Fruit fly (Drosophila melanogaster) whole organism, embryonic: ENCODE data around the gene Cul6.

Source experiments
- Bteb2 ChIP-seq: fragments of 200-800 bp; sonication (Bioruptor generic); optimal IDR thresholded peaks from 2 replicates; lab custom pipeline; 2016; ENCODE audit warnings: missing biosample characterization, missing genetic modification characterization
- CG11456 ChIP-seq: fragments of 200-800 bp; sonication (Bioruptor generic); IDR thresholded peaks from 3 replicates; pipeline ENCODE4 v1.3.6; 2022; ENCODE audit warnings: missing biosample characterization, missing genetic modification characterization
- CG12155 ChIP-seq: fragments of 200-800 bp; sonication (Bioruptor generic); optimal IDR thresholded peaks from 3 replicates; lab custom pipeline; 2016; ENCODE audit warnings: missing biosample characterization, missing genetic modification characterization
- CG12659 ChIP-seq: fragments of 200-800 bp; sonication (Bioruptor generic); optimal IDR thresholded peaks from 3 replicates; lab custom pipeline; 2017; ENCODE audit warnings: mild to moderate bottlenecking, missing biosample characterization, missing genetic modification reagents, missing genetic modification characterization
- CG14014 ChIP-seq: fragments of 200-800 bp; sonication (Bioruptor generic); IDR thresholded peaks from 2 replicates; pipeline ENCODE4 v1.3.6; 2022; ENCODE audit warnings: missing biosample characterization, missing genetic modification characterization
- CG14441 ChIP-seq: fragments of 200-800 bp; sonication (Bioruptor generic); IDR thresholded peaks from 2 replicates; pipeline ENCODE4 v1.3.6; 2022; ENCODE audit warnings: missing biosample characterization, missing genetic modification characterization
- CG17186 ChIP-seq: fragments of 200-800 bp; sonication (Bioruptor generic); optimal IDR thresholded peaks from 3 replicates; lab custom pipeline; 2017; ENCODE audit warnings: missing biosample characterization, missing genetic modification reagents, missing genetic modification characterization
- CG17361 ChIP-seq: fragments of 200-800 bp; sonication (Bioruptor generic); IDR thresholded peaks from 3 replicates; pipeline ENCODE4 v1.3.6; 2022; ENCODE audit warnings: missing biosample characterization, missing genetic modification characterization
- CG18764 ChIP-seq: fragments of 200-800 bp; sonication (Bioruptor generic); optimal IDR thresholded peaks from 3 replicates; lab custom pipeline; 2016; ENCODE audit warnings: missing biosample characterization, missing genetic modification characterization
- CG2199 ChIP-seq: fragments of 200-800 bp; sonication (Bioruptor generic); IDR thresholded peaks from 3 replicates; pipeline ENCODE4 v1.3.6; 2022; ENCODE audit warnings: missing biosample characterization, missing genetic modification characterization
- CG30403 ChIP-seq: fragments of 200-800 bp; sonication (Bioruptor generic); optimal IDR thresholded peaks from 3 replicates; lab custom pipeline; 2016; ENCODE audit warnings: missing biosample characterization, missing genetic modification characterization
- CG31441 ChIP-seq: fragments of 200-800 bp; sonication (Bioruptor generic); IDR thresholded peaks from 2 replicates; pipeline ENCODE4 v1.3.6; 2022; ENCODE audit warnings: missing biosample characterization, missing genetic modification characterization
- CG32532 ChIP-seq: fragments of 200-800 bp; sonication (Bioruptor generic); IDR thresholded peaks from 2 replicates; pipeline ENCODE4 v1.3.6; 2022; ENCODE audit warnings: missing biosample characterization, missing genetic modification characterization
- CG33213 ChIP-seq: fragments of 200-800 bp; sonication (Bioruptor generic); optimal IDR thresholded peaks from 3 replicates; lab custom pipeline; 2016; ENCODE audit warnings: missing biosample characterization, missing genetic modification characterization
- CG4360 ChIP-seq: fragments of 200-800 bp; sonication (Bioruptor generic); IDR thresholded peaks from 2 replicates; pipeline ENCODE4 v1.3.6; 2022; ENCODE audit warnings: missing biosample characterization, missing genetic modification characterization
- CG43689 ChIP-seq: fragments of 200-800 bp; sonication (Bioruptor generic); IDR thresholded peaks from 2 replicates; pipeline ENCODE4 v1.3.6; 2022; ENCODE audit warnings: missing biosample characterization, missing genetic modification characterization
- CG6791 ChIP-seq: fragments of 200-800 bp; sonication (Bioruptor generic); IDR thresholded peaks from 3 replicates; pipeline ENCODE4 v1.3.6; 2022; ENCODE audit warnings: missing biosample characterization, missing genetic modification characterization; ENCODE audit not compliant: partially characterized antibody
- CG8478 ChIP-seq: fragments of >200 bp; optimal IDR thresholded peaks from 2 replicates; lab custom pipeline; 2018
- CG9609 ChIP-seq: fragments of 200-800 bp; sonication (Bioruptor generic); optimal IDR thresholded peaks from 3 replicates; lab custom pipeline; 2016; ENCODE audit warnings: missing biosample characterization, missing genetic modification characterization
- CG9932 ChIP-seq: fragments of 200-800 bp; sonication (Bioruptor generic); IDR thresholded peaks from 2 replicates; pipeline ENCODE4 v1.3.6; 2022; ENCODE audit warnings: missing biosample characterization, missing genetic modification characterization
- Camta ChIP-seq: fragments of 200-800 bp; sonication (Bioruptor generic); optimal IDR thresholded peaks from 2 replicates; lab custom pipeline; 2016; ENCODE audit warnings: missing biosample characterization, missing genetic modification characterization
- CkIIα-i1 ChIP-seq: fragments of 200-800 bp; sonication (Bioruptor generic); IDR thresholded peaks from 2 replicates; pipeline ENCODE4 v1.3.6; 2022; ENCODE audit warnings: missing biosample characterization, missing genetic modification characterization
- CrebB ChIP-seq: fragments of 200-800 bp; sonication (Bioruptor generic); optimal IDR thresholded peaks from 3 replicates; lab custom pipeline; 2018; ENCODE audit warnings: missing biosample characterization, mild to moderate bottlenecking, missing genetic modification characterization
- D19A ChIP-seq: fragments of 200-800 bp; optimal IDR thresholded peaks from 3 replicates; lab custom pipeline; 2019; ENCODE audit warnings: missing biosample characterization, mild to moderate bottlenecking, missing genetic modification characterization, moderate library complexity
- Dbx ChIP-seq: fragments of 200-800 bp; sonication (Bioruptor generic); IDR thresholded peaks from 3 replicates; pipeline ENCODE4 v1.3.6; 2022; ENCODE audit warnings: missing biosample characterization, missing genetic modification characterization
- Dip3 ChIP-seq: fragments of 200-800 bp; sonication (Bioruptor generic); optimal IDR thresholded peaks from 3 replicates; lab custom pipeline; 2016; ENCODE audit warnings: missing biosample characterization, missing genetic modification characterization
- Dp ChIP-seq: fragments of 200-800 bp; sonication (Bioruptor generic); optimal IDR thresholded peaks from 2 replicates; lab custom pipeline; 2018; ENCODE audit warnings: missing biosample characterization, mild to moderate bottlenecking, missing genetic modification characterization, moderate library complexity
- E2f1 ChIP-seq: fragments of 200-800 bp; sonication (Bioruptor generic); IDR thresholded peaks from 2 replicates; pipeline ENCODE4 v1.3.6; 2022; ENCODE audit warnings: missing biosample characterization, missing genetic modification characterization
- E2f2 ChIP-seq: fragments of 200-800 bp; sonication (Bioruptor generic); IDR thresholded peaks from 2 replicates; pipeline ENCODE4 v1.3.6; 2022; ENCODE audit warnings: missing biosample characterization, missing genetic modification characterization
- HHEX ChIP-seq: fragments of 200-800 bp; sonication (Bioruptor generic); optimal IDR thresholded peaks from 3 replicates; lab custom pipeline; 2017; ENCODE audit warnings: missing biosample characterization, mild to moderate bottlenecking, missing genetic modification characterization, missing genetic modification reagents
- HLH54F ChIP-seq: fragments of 200-800 bp; sonication (Bioruptor generic); optimal IDR thresholded peaks from 3 replicates; lab custom pipeline; 2016; ENCODE audit warnings: missing biosample characterization, missing genetic modification characterization
- MTF-1 ChIP-seq: fragments of 200-800 bp; sonication (Bioruptor generic); optimal IDR thresholded peaks from 2 replicates; lab custom pipeline; 2018; ENCODE audit warnings: missing biosample characterization, mild to moderate bottlenecking, missing genetic modification characterization, borderline replicate concordance
- Med ChIP-seq: fragments of 200-800 bp; sonication (Bioruptor generic); peaks from one replicate; lab custom pipeline; 2016; ENCODE audit warnings: missing biosample characterization, missing genetic modification characterization, mild to moderate bottlenecking, inconsistent platforms, moderate library complexity
- Nf-YA ChIP-seq: fragments of 200-800 bp; sonication (Bioruptor generic); IDR thresholded peaks from 2 replicates; pipeline ENCODE4 v1.3.6; 2022; ENCODE audit warnings: missing biosample characterization, missing genetic modification characterization
- Ptx1 ChIP-seq: fragments of 200-800 bp; sonication (Bioruptor generic); IDR thresholded peaks from 2 replicates; pipeline ENCODE4 v1.3.6; 2022; ENCODE audit warnings: missing biosample characterization, missing genetic modification characterization
- bbx ChIP-seq: fragments of 200-800 bp; sonication (Bioruptor generic); IDR thresholded peaks from 2 replicates; pipeline ENCODE4 v1.3.6; 2022; ENCODE audit warnings: missing biosample characterization, missing genetic modification characterization; ENCODE audit not compliant: partially characterized antibody
- cas ChIP-seq: fragments of 200-800 bp; sonication (Bioruptor generic); IDR thresholded peaks from 2 replicates; pipeline ENCODE4 v1.3.6; 2022; ENCODE audit warnings: missing biosample characterization, missing genetic modification characterization
- cg ChIP-seq: fragments of 200-800 bp; sonication (Bioruptor generic); optimal IDR thresholded peaks from 3 replicates; lab custom pipeline; 2019; ENCODE audit warnings: missing biosample characterization, mild to moderate bottlenecking, missing genetic modification characterization, moderate library complexity
- ci ChIP-seq: fragments of 200-800 bp; sonication (Bioruptor generic); IDR thresholded peaks from 3 replicates; pipeline ENCODE4 v1.3.6; 2022; ENCODE audit warnings: missing biosample characterization, missing genetic modification characterization
- grau ChIP-seq: fragments of 200-800 bp; optimal IDR thresholded peaks from 3 replicates; lab custom pipeline; 2019; ENCODE audit warnings: missing biosample characterization, mild to moderate bottlenecking, missing genetic modification characterization, moderate library complexity
- ind ChIP-seq: fragments of 200-800 bp; sonication (Bioruptor generic); optimal IDR thresholded peaks from 3 replicates; lab custom pipeline; 2016; ENCODE audit warnings: missing biosample characterization, missing genetic modification characterization
- inv ChIP-seq: fragments of 200-800 bp; sonication (Bioruptor generic); IDR thresholded peaks from 2 replicates; pipeline ENCODE4 v1.3.6; 2022; ENCODE audit warnings: missing biosample characterization, missing genetic modification characterization; ENCODE audit not compliant: partially characterized antibody
- knrl ChIP-seq: fragments of 200-800 bp; sonication (Bioruptor generic); IDR thresholded peaks from 3 replicates; pipeline ENCODE4 v1.3.6; 2022; ENCODE audit warnings: missing biosample characterization, missing genetic modification characterization; ENCODE audit not compliant: partially characterized antibody
- lab ChIP-seq: fragments of 200-800 bp; sonication (Bioruptor generic); optimal IDR thresholded peaks from 3 replicates; lab custom pipeline; 2017; ENCODE audit warnings: missing biosample characterization, missing genetic modification characterization, mild to moderate bottlenecking, moderate library complexity, missing genetic modification reagents
- ranshi ChIP-seq: fragments of 200-800 bp; sonication (Bioruptor generic); IDR thresholded peaks from 2 replicates; pipeline ENCODE4 v1.3.6; 2022; ENCODE audit warnings: missing biosample characterization, missing genetic modification characterization
- so ChIP-seq: fragments of 200-800 bp; sonication (Bioruptor generic); IDR thresholded peaks from 3 replicates; pipeline ENCODE4 v1.3.6; 2022; ENCODE audit warnings: missing biosample characterization, missing genetic modification characterization
- sob ChIP-seq: fragments of 200-800 bp; sonication (Bioruptor generic); IDR thresholded peaks from 2 replicates; pipeline ENCODE4 v1.3.6; 2022; ENCODE audit warnings: missing biosample characterization, missing genetic modification characterization
- tgo ChIP-seq: fragments of 200-800 bp; sonication (Bioruptor generic); IDR thresholded peaks from 3 replicates; pipeline ENCODE4 v1.3.6; 2022; ENCODE audit warnings: missing biosample characterization, missing genetic modification characterization
- tup ChIP-seq: fragments of 200-800 bp; sonication (Bioruptor generic); optimal IDR thresholded peaks from 2 replicates; lab custom pipeline; 2016; ENCODE audit warnings: missing biosample characterization, mild to moderate bottlenecking, missing genetic modification characterization, moderate library complexity
- wek ChIP-seq: fragments of 200-800 bp; sonication (Bioruptor generic); optimal IDR thresholded peaks from 3 replicates; lab custom pipeline; 2018; ENCODE audit warnings: missing biosample characterization, mild to moderate bottlenecking, missing genetic modification characterization, moderate library complexity

The Cul6 gene

DNA sequence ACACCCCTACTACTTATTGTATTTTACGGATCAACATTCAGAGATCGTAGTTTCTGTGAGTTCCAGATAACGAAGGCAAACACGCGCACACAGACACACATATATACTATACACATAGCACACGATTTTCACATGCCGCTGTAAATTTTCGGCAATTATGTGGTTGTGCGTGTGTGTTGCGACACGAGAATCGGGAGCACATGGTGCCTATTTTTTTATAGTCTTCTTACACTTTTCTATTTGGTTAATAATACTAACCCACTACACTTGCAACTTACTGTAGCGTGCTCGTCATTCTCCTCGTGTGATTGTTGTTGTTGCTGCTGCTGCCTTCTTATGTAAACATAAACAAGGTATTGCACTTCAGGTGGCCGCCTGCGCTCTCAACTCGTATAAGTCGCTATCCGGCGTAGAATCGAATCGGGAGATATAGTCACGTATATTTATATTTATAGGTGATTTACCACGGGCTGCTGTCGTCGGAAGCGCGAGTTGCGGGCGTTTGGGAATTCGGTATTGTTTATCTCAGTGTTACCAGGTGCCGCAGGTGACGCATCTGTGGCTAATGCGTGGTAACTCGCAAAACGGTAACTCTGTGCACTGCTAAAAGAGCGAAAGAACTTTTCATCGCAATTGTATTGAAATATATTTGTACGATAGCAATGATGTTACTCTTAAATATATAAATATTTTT is 10.8 kb upstream of the Cul6 start, which contains the start of gene Adk2 (continued):
- TF ChIP-seq ci (peak; percentile 71), D19A (tag; lab: Kevin White, UChicago) (no peak), grau (tag; lab: Kevin White, UChicago) (no peak), knrl (GFP tag; lab: Robert Waterston, UW) (no peak; the same call in 2 of the 3 replicates), CrebB (tag; lab: Kevin White, UChicago) (peak; percentile 7), so (GFP tag; lab: Robert Waterston, UW) (0 out of 3 replicates have a peak, but pooled peaks have one; percentile 34), CG4360 (GFP tag; lab: Robert Waterston, UW) (peak; percentile 82), ind (GFP tag; lab: Kevin White, UChicago) (no peak), inv (GFP tag; lab: Robert Waterston, UW) (no peak), CG9932 (GFP tag; lab: Robert Waterston, UW) (peak; percentile 76), CG17361 (GFP tag; lab: Robert Waterston, UW) (no peak), wek (GFP tag; lab: Kevin White, UChicago) (no peak), CG11456 (GFP tag; lab: Robert Waterston, UW) (peak; percentile 67; the same call in 1 of the 3 replicates), CG18764 (GFP tag; lab: Kevin White, UChicago) (peak; percentile 24), CG17186 (GFP tag; lab: Kevin White, UChicago) (no peak), CG14014 (GFP tag; lab: Robert Waterston, UW) (peak; percentile 44), E2f2 (GFP tag; lab: Robert Waterston, UW) (peak; percentile 20; the same call in 1 of the 2 replicates), Ptx1 (peak; percentile 71), lab (peak; percentile 22), CG31441 (GFP tag; lab: Robert Waterston, UW) (no peak), CG9609 (peak; percentile 12), CG6791 (peak; percentile 58; the same call in 2 of the 3 replicates), E2f1 (GFP tag; lab: Robert Waterston, UW) (peak; percentile 30; the same call in 1 of the 2 replicates), MTF-1 (GFP tag; lab: Kevin White, UChicago) (peak; percentile 2), CG12659 (GFP tag; lab: Kevin White, UChicago) (peak; percentile 5), Dp (GFP tag; lab: Kevin White, UChicago) (peak; percentile 16), tgo (GFP tag; lab: Robert Waterston, UW) (peak; percentile 44; the same call in 2 of the 3 replicates), HLH54F (GFP tag; lab: Kevin White, UChicago) (peak; percentile 23), Nf-YA (0 out of 2 replicates have a peak, but pooled peaks have one; percentile 27), Bteb2 (GFP tag; lab: Kevin White, UChicago) (no peak), ranshi (GFP tag; lab: Robert Waterston, UW) (peak; percentile 55; the same call in 1 of the 2 replicates), CG32532 (GFP tag; lab: Robert Waterston, UW) (peak; percentile 75), cas (peak; percentile 34; the same call in 1 of the 2 replicates), Camta (GFP tag; lab: Kevin White, UChicago) (no peak), cg (GFP tag; lab: Kevin White, UChicago) (peak; percentile 89), Med (GFP tag; lab: Kevin White, UChicago) (peak; percentile 89), CG43689 (no peak), tup (peak; percentile 29), CG14441 (GFP tag; lab: Robert Waterston, UW) (peak; percentile 55), CG8478 (lab: Kevin White, UChicago) (no peak), bbx (GFP tag; lab: Robert Waterston, UW) (0 out of 2 replicates have a peak, but pooled peaks have one; percentile 48), Dip3 (GFP tag; lab: Kevin White, UChicago) (peak; percentile 18), CG12155 (GFP tag; lab: Kevin White, UChicago) (no peak), CG33213 (GFP tag; lab: Kevin White, UChicago) (peak; percentile 25), HHEX (GFP tag; lab: Kevin White, UChicago) (peak; percentile 33), CG2199 (GFP tag; lab: Robert Waterston, UW) (0 out of 3 replicates have a peak, but pooled peaks have one; percentile 19), Dbx (GFP tag; lab: Robert Waterston, UW) (peak; percentile 55; the same call in 2 of the 3 replicates), sob (GFP tag; lab: Robert Waterston, UW) (peak; percentile 23; the same call in 1 of the 2 replicates), CG30403 (no peak), CkIIα-i1 (GFP tag; lab: Robert Waterston, UW) (no peak)
